Fruit fly (Drosophila melanogaster): Measurements from ENCODE around the gene MED17.
A peak's percentile ranks its signal among the peaks of the same experiment; 100 is the strongest.

MED17 gene

dm6 chr3R:18196991-18197801, 8.3 kb downstream of the MED17 start (continued):
- TF ChIP-seq Trl (optimal IDR thresholded peaks at IDR 0.05) (peak; percentile 97 to 99), Trl (GFP tag; optimal IDR thresholded peaks at IDR 0.05) (peak; percentile 42), croc (GFP tag; conservative IDR thresholded peaks at IDR 0.05) (no peak), Lhr (GFP tag; optimal IDR thresholded peaks at IDR 0.05) (no peak), CG14860 (GFP tag; IDR thresholded peaks at IDR 0.05; ENCODE audit: partially characterized antibody) (no peak), bsh (GFP tag; optimal IDR thresholded peaks at IDR 0.05) (peak; percentile 67 to 93), Atf6 (GFP tag; IDR thresholded peaks at IDR 0.05) (no peak), CG18476 (GFP tag; optimal IDR thresholded peaks at IDR 0.05) (peak; percentile 35), Ets65A (GFP tag) (no peak), CG14441 (GFP tag; IDR thresholded peaks at IDR 0.05) (no peak), CG10462 (GFP tag; optimal IDR thresholded peaks at IDR 0.05) (peak; percentile 4), toy (GFP tag; IDR thresholded peaks at IDR 0.05) (no peak), sens-2 (GFP tag; IDR thresholded peaks at IDR 0.05) (no peak), CG17829 (tag; optimal IDR thresholded peaks at IDR 0.05) (peak; percentile 50), gce (GFP tag; IDR thresholded peaks at IDR 0.05) (no peak), CG7357 (GFP tag; IDR thresholded peaks at IDR 0.05) (0 out of 3 replicates have a peak, but pooled peaks have one; percentile 14), sob (GFP tag; IDR thresholded peaks at IDR 0.05) (no peak), fd3F (GFP tag; optimal IDR thresholded peaks at IDR 0.05) (peak; percentile 22), CG2129 (GFP tag; IDR thresholded peaks at IDR 0.05; ENCODE audit: partially characterized antibody) (no peak), btn (GFP tag; optimal IDR thresholded peaks at IDR 0.05) (no peak), CG17802 (tag; optimal IDR thresholded peaks at IDR 0.05) (no peak), zen2 (GFP tag; IDR thresholded peaks at IDR 0.05; ENCODE audit: partially characterized antibody) (no peak), CG10321 (GFP tag; IDR thresholded peaks at IDR 0.05) (no peak), wek (GFP tag; optimal IDR thresholded peaks at IDR 0.05) (no peak), en (GFP tag; optimal IDR thresholded peaks at IDR 0.05) (no peak), ewg (GFP tag; optimal IDR thresholded peaks at IDR 0.05) (peak; percentile 65), ERR (GFP tag; optimal IDR thresholded peaks at IDR 0.05) (no peak), Nf-YC (tag; optimal IDR thresholded peaks at IDR 0.05) (peak; percentile 45), CG7556 (GFP tag; optimal IDR thresholded peaks at IDR 0.05) (peak; percentile 84), CG5245 (GFP tag; optimal IDR thresholded peaks at IDR 0.05) (no peak), Atf-2 (GFP tag; optimal IDR thresholded peaks at IDR 0.05) (no peak), HHEX (GFP tag; optimal IDR thresholded peaks at IDR 0.05) (peak; percentile 50), hth (optimal IDR thresholded peaks at IDR 0.05) (no peak), CG3847 (GFP tag; IDR thresholded peaks at IDR 0.05) (no peak), CG6854 (GFP tag; optimal IDR thresholded peaks at IDR 0.05) (peak; percentile 41), CG1233 (GFP tag; optimal IDR thresholded peaks at IDR 0.05) (peak; percentile 73), ttk (GFP tag; IDR thresholded peaks at IDR 0.05) (no peak), crc (GFP tag; optimal IDR thresholded peaks at IDR 0.05) (no peak), org-1 (GFP tag; optimal IDR thresholded peaks at IDR 0.05) (peak; percentile 31), Stat92E (GFP tag; optimal IDR thresholded peaks at IDR 0.05) (no peak), Drgx (GFP tag; IDR thresholded peaks at IDR 0.05) (no peak), HLH3B (GFP tag; IDR thresholded peaks at IDR 0.05) (no peak), dimm (GFP tag; IDR thresholded peaks at IDR 0.05) (no peak), CG11456 (GFP tag; IDR thresholded peaks at IDR 0.05) (no peak), Opbp (GFP tag; IDR thresholded peaks at IDR 0.05; ENCODE audit: partially characterized antibody) (no peak), CG2202 (tag; optimal IDR thresholded peaks at IDR 0.05) (no peak), her (GFP tag; optimal IDR thresholded peaks at IDR 0.05) (no peak), YL-1 (GFP tag; optimal IDR thresholded peaks at IDR 0.05) (peak; percentile 31), Vsx1 (GFP tag; optimal IDR thresholded peaks at IDR 0.05) (no peak), CG4404 (GFP tag; IDR thresholded peaks at IDR 0.05) (no peak)
